Worm (Caenorhabditis elegans) whole organism, young adult: ENCODE measurements around the gene F26H11.8.

ENCODE experiments used
- ama-1 ChIP-seq, 3 experiments: fragments of 150-350 bp in 1 of 3; sonication (generic microtip) in 2 of 3; optimal IDR thresholded peaks; 2 replicates each; lab custom pipeline; 2014 to 2018; ENCODE audit warnings: missing biosample characterization in 2 of 3, missing genetic modification characterization in 2 of 3, missing genetic modification reagents in 2 of 3
- aptf-2 ChIP-seq: fragments of 200-800 bp; sonication (Bioruptor generic); conservative IDR thresholded peaks from 2 replicates; pipeline ENCODE4 v1.3.6; 2022; ENCODE audit warnings: missing genetic modification reagents, missing genetic modification characterization, missing compliant biosample characterization
- ztf-28 ChIP-seq: fragments of 200-800 bp; sonication (Bioruptor generic); IDR thresholded peaks from 2 replicates; pipeline ENCODE4 v1.3.6; 2022; ENCODE audit warnings: missing genetic modification reagents, missing genetic modification characterization, missing compliant biosample characterization

DNA sequence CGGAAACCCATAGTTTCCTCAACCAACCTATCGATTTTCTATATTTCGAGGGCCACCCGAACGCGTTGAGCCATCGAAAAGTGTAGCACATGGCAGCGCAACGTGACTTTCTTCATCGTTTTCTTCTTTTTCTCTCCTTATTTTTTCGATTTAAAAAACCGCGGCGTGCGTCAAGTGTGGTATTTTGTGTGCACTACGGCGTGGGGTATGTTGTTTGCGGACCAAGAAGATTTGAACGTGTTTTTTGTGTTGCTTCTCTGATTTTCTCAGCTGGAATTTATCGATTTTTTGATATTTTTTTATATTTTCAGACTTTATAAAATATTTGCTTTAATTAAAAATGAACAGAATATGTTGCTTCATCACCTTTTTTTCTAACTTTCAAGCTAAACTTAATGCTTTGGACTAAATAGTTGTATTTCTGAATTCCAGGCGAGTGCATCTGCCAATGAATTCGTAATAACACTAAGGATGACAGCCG lies 30.3 kb upstream of the F26H11.8 start, which contains the start of the genes agl-1 and pfs-2:
- TF ChIP-seq ama-1 (optimal IDR thresholded peaks at IDR 0.05; lab: Kevin White, UChicago) (no peak), ama-1 (GFP tag; optimal IDR thresholded peaks at IDR 0.05; lab: Kevin White, UChicago) (no peak), aptf-2 (GFP tag; lab: Robert Waterston, UW) (no peak), ztf-28 (GFP tag; lab: Robert Waterston, UW) (no peak)
